Worm (Caenorhabditis elegans): ENCODE data around the gene C25G4.8.

- TF ChIP-seq lin-11 (tag; optimal IDR thresholded peaks at IDR 0.05) (no peak), rnt-1 (tag; optimal IDR thresholded peaks at IDR 0.05) (no peak), F13H6.1 (tag; optimal IDR thresholded peaks at IDR 0.05) (no peak), ceh-34 (tag; optimal IDR thresholded peaks at IDR 0.05) (no peak), hlh-30 (tag; optimal IDR thresholded peaks at IDR 0.05; ENCODE audit: insufficient read depth) (no peak), elt-2 (tag; optimal IDR thresholded peaks at IDR 0.05) (no peak), che-1 (tag; optimal IDR thresholded peaks at IDR 0.05) (no peak), fkh-6 (tag; optimal IDR thresholded peaks at IDR 0.05) (no peak), madf-2 (tag; optimal IDR thresholded peaks at IDR 0.05) (no peak), ceh-22 (tag; optimal IDR thresholded peaks at IDR 0.05) (no peak), ceh-9 (tag; optimal IDR thresholded peaks at IDR 0.05) (no peak), sox-4 (tag; optimal IDR thresholded peaks at IDR 0.05) (no peak), ttx-3 (tag; optimal IDR thresholded peaks at IDR 0.05) (no peak)
Measured at ce11 chrIV:12445463-12445934, 17.8 kb downstream of the C25G4.8 start, which contains the start of gene C25G4.3.
